Worm (Caenorhabditis elegans): ENCODE measurements around the gene ZC21.8.

ZC21.8 gene

DNA sequence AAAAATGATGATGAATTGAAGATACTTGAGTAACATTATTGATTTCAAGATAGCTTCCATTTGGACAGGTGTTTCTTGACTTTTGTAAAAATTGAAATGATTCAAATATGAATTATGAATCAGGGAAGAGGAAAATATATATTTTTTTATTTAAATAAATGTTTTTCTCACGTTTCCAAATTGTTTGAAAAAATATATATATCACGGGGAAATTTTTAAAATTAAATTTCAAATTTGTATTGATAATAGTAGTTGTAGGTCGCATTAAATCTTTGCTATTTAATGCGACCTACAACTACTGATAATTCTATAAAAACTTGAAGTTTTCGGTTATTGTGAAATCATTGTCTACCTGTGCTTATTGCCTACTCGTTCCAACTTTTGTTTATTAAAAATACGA lies at the start of gene ZC21.8:
Gene ZC21.8 (minus strand): TSS at position 101 of the 400 bp plus-strand sequence.
- no peak for TF ChIP-seq ref-1 (GFP tag; conservative IDR thresholded peaks at IDR 0.05)

DNA sequence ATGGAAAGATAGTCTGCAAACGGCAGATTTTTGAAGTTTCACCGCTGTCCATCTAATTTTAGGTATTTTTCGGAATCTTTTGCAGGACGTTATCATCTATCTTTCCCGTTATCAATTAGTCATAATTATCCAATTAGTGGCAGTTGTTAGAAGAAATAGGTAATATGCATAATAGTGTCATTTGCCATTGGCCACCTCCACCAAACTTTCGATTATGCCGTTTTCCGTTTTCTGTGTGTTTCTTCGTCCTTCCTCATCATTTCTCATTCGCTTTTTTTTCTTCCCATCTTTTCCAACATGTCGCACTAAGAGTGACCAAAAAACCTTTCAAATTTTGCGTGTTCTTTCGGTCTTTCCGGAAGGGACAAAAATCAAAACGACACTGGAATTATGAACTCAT lies 44.6 kb upstream of the ZC21.8 start:
- TF ChIP-seq ztf-23 (GFP tag; IDR thresholded peaks at IDR 0.05) = no peak
- TF ChIP-seq ref-1 (GFP tag; conservative IDR thresholded peaks at IDR 0.05) = no peak
- no peak for TF ChIP-seq flt-1 (GFP tag; IDR thresholded peaks at IDR 0.05)
- TF ChIP-seq med-1 (GFP tag; optimal IDR thresholded peaks at IDR 0.05; ENCODE audit: insufficient read depth) = no peak
- no peak for TF ChIP-seq tab-1 (GFP tag; IDR thresholded peaks at IDR 0.05)
- TF ChIP-seq T22C8.4 (GFP tag; IDR thresholded peaks at IDR 0.05) = no peak
- no peak for TF ChIP-seq cog-1 (tag; optimal IDR thresholded peaks at IDR 0.05)
- no peak for TF ChIP-seq klf-2 (GFP tag; conservative IDR thresholded peaks at IDR 0.05)
- TF ChIP-seq ztf-29 (GFP tag; IDR thresholded peaks at IDR 0.05) = no peak

DNA sequence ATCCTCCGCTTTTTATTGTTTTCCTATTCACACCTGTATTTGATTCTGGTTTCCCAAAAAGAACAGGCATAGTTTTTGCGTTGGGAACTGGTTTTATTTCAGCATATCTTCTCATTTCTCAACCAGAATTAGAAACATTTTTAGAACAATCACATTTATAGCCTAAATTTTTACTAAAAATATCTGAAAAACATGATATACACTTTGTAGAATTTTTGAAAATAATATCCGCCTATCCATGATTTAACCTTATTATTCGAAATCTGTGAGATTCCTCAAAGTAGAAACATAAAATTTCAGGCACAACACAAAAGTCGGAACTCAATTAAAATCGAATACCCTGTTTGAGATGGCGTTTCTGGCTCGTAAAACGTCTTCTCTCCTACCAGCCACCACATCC lies 41.0 kb upstream of the ZC21.8 start, which contains the start of gene acdh-6:
Gene acdh-6 (plus strand): TSS at position 301 of the 400 bp plus-strand sequence.
- TF ChIP-seq flt-1 (GFP tag; IDR thresholded peaks at IDR 0.05) (no peak), med-1 (GFP tag; optimal IDR thresholded peaks at IDR 0.05; ENCODE audit: insufficient read depth) (no peak), ztf-29 (GFP tag; IDR thresholded peaks at IDR 0.05) (no peak), T22C8.4 (GFP tag; IDR thresholded peaks at IDR 0.05) (no peak), klf-2 (GFP tag; conservative IDR thresholded peaks at IDR 0.05) (no peak), cog-1 (tag; optimal IDR thresholded peaks at IDR 0.05) (no peak), ztf-23 (GFP tag; IDR thresholded peaks at IDR 0.05) (no peak), tab-1 (GFP tag; IDR thresholded peaks at IDR 0.05) (no peak), ref-1 (GFP tag; conservative IDR thresholded peaks at IDR 0.05) (no peak)

DNA sequence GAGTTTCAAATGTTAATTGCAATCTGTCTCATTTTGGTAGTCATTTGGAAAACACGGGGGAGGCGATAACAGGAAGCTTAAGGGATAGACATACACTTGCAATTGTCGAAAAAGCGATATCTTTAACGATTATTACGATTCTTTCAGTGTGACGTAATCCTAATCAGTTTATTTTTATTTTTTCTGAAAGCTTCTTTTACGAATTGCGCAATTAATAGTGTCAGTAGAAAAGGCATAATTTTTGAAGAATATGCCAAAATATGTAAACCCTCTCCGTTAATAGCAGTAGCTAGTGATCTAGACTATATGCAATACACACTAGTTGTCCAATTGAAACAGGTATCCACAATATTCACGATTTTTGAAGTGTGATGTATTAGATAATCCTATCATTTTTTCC lies 40.6 kb upstream of the ZC21.8 start:
- TF ChIP-seq T22C8.4 (GFP tag; IDR thresholded peaks at IDR 0.05) (no peak), tab-1 (GFP tag; IDR thresholded peaks at IDR 0.05) (no peak), flt-1 (GFP tag; IDR thresholded peaks at IDR 0.05) (no peak), cog-1 (tag; optimal IDR thresholded peaks at IDR 0.05) (no peak), ref-1 (GFP tag; conservative IDR thresholded peaks at IDR 0.05) (no peak), ztf-29 (GFP tag; IDR thresholded peaks at IDR 0.05) (no peak), med-1 (GFP tag; optimal IDR thresholded peaks at IDR 0.05; ENCODE audit: insufficient read depth) (no peak), klf-2 (GFP tag; conservative IDR thresholded peaks at IDR 0.05) (no peak), ztf-23 (GFP tag; IDR thresholded peaks at IDR 0.05) (no peak)

DNA sequence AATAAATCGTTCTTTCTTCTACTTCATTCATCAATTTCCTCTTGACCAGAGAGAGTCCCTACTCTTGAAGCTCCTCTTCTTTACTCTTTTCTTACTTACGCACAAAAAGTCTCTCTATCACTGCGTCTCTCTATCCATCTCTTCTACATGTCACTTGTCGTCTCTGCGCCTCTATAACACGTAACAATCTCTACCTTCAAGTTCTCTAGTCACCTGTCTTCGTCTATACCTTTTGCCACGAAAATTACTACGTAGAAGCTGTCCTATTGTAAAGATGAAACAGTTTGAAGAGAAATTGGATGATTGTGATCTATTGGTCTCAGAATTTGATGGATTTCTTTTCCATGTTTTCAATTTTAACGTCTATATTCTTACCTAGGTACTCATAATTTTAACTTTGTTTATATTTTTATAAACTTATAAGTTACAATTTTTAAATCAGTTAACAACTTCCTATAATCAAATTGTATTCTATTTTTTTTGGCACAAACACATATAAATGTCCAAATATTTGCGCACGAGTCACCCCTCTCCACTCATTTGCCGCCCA lies 37.1 kb upstream of the ZC21.8 start, which contains the start of gene C02D5.2:
Gene C02D5.2 (plus strand): TSS at position 500 of the 550 bp plus-strand sequence.
- TF ChIP-seq cog-1 (tag; optimal IDR thresholded peaks at IDR 0.05) = peak; percentile 44
- no peak for TF ChIP-seq tab-1 (GFP tag; IDR thresholded peaks at IDR 0.05)

DNA sequence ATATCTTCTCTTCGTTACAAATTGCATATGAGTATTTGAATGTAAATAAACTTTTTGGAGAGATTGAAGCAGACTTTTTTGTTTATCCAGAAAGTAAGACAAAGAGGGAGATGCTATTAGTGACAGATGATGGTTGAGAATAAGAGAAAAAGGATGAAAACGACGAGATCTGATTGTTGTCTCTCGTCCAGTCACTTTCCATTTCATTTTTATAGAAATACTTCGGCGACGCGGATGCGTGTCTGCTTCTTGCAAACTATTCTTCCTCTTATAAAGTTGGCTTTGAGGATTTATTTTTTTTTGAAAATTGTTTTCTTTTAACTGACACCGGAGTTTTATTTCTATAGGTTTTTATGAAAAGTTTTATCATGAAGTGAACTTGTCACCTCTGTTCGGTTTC lies 35.9 kb upstream of the ZC21.8 start:
- no peak for TF ChIP-seq ref-1 (GFP tag; conservative IDR thresholded peaks at IDR 0.05)
- no peak for TF ChIP-seq med-1 (GFP tag; optimal IDR thresholded peaks at IDR 0.05; ENCODE audit: insufficient read depth)
- TF ChIP-seq ztf-23 (GFP tag; IDR thresholded peaks at IDR 0.05) = no peak
- TF ChIP-seq tab-1 (GFP tag; IDR thresholded peaks at IDR 0.05) = no peak
- TF ChIP-seq ztf-29 (GFP tag; IDR thresholded peaks at IDR 0.05) = no peak
- TF ChIP-seq T22C8.4 (GFP tag; IDR thresholded peaks at IDR 0.05) = no peak
- TF ChIP-seq cog-1 (tag; optimal IDR thresholded peaks at IDR 0.05) = no peak
- TF ChIP-seq flt-1 (GFP tag; IDR thresholded peaks at IDR 0.05) = no peak
- no peak for TF ChIP-seq klf-2 (GFP tag; conservative IDR thresholded peaks at IDR 0.05)

DNA sequence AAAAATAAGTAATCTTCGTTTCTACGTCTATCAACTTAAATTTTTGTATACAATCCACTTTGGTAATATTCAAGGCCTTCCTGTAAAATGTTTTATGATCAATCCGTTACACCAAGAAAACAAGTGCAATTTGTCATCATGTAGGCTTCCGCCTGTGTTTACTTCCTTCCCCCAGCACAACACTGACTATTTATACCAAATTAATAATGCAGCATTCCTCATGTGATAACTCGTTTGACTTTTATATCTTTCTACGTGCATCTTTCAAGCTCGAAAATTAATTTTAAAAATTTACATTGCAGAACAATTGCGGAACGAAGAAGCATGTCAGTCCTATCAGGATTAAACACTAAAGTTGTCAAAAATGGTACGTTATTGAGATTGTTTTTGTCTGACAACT lies 34.7 kb upstream of the ZC21.8 start, which contains the start of gene gsto-2:
Gene gsto-2 (plus strand): TSS at position 301 of the 400 bp plus-strand sequence.
- TF ChIP-seq flt-1 (GFP tag; IDR thresholded peaks at IDR 0.05) = no peak
- no peak for TF ChIP-seq tab-1 (GFP tag; IDR thresholded peaks at IDR 0.05)
- no peak for TF ChIP-seq med-1 (GFP tag; optimal IDR thresholded peaks at IDR 0.05; ENCODE audit: insufficient read depth)
- no peak for TF ChIP-seq cog-1 (tag; optimal IDR thresholded peaks at IDR 0.05)
- no peak for TF ChIP-seq klf-2 (GFP tag; conservative IDR thresholded peaks at IDR 0.05)
- no peak for TF ChIP-seq T22C8.4 (GFP tag; IDR thresholded peaks at IDR 0.05)
- no peak for TF ChIP-seq ref-1 (GFP tag; conservative IDR thresholded peaks at IDR 0.05)
- no peak for TF ChIP-seq ztf-23 (GFP tag; IDR thresholded peaks at IDR 0.05)
- TF ChIP-seq ztf-29 (GFP tag; IDR thresholded peaks at IDR 0.05) = no peak

DNA sequence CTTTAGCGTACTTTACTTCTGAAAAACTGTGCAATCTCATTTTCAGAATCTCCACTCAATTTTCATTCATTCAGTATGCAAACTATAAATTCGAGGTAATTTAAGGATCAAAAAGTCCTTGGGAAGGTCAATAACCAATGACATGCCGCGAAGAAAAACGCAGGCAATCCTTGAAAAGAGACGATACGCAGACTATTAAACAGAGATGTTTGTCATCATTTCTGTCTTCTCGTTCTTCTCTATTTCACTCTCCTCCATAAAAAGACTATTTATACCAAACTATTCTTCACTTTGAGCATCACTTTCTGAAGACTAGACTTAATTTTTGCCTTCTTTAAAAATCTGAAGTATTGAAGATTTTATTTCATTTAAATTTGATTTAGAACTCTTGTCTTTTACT lies 32.3 kb upstream of the ZC21.8 start, which contains the start of gene C02D5.4:
Gene C02D5.4 (plus strand): TSS at position 41 of the 400 bp plus-strand sequence.
- no peak for TF ChIP-seq tab-1 (GFP tag; IDR thresholded peaks at IDR 0.05)
- TF ChIP-seq ztf-29 (GFP tag; IDR thresholded peaks at IDR 0.05) = no peak
- TF ChIP-seq ztf-23 (GFP tag; IDR thresholded peaks at IDR 0.05) = no peak
- TF ChIP-seq ref-1 (GFP tag; conservative IDR thresholded peaks at IDR 0.05) = no peak
- TF ChIP-seq med-1 (GFP tag; optimal IDR thresholded peaks at IDR 0.05; ENCODE audit: insufficient read depth) = no peak
- no peak for TF ChIP-seq T22C8.4 (GFP tag; IDR thresholded peaks at IDR 0.05)
- no peak for TF ChIP-seq flt-1 (GFP tag; IDR thresholded peaks at IDR 0.05)
- no peak for TF ChIP-seq klf-2 (GFP tag; conservative IDR thresholded peaks at IDR 0.05)
- no peak for TF ChIP-seq cog-1 (tag; optimal IDR thresholded peaks at IDR 0.05)

DNA sequence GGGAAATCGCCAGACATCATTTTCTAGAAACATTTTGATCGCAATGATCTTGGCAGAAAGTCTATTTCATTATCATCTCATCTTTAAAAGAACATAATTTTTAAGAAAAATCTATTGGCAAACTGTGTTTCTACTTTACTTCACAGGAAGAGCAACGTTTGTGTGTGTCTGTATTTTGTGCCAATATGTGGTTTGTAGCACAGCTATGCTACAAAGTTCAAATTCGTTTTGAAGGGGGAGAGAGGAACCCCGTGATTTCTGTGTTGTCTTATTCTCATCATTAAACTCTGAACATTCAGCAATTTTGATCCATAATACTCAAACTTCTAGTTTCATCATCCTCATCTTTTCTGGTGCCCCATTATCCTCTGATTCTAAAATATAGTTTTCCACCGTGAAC lies 31.9 kb upstream of the ZC21.8 start:
- no peak for TF ChIP-seq ref-1 (GFP tag; conservative IDR thresholded peaks at IDR 0.05)
- TF ChIP-seq ztf-23 (GFP tag; IDR thresholded peaks at IDR 0.05) = no peak
- TF ChIP-seq med-1 (GFP tag; optimal IDR thresholded peaks at IDR 0.05; ENCODE audit: insufficient read depth) = no peak
- TF ChIP-seq flt-1 (GFP tag; IDR thresholded peaks at IDR 0.05) = no peak
- TF ChIP-seq T22C8.4 (GFP tag; IDR thresholded peaks at IDR 0.05) = no peak
- TF ChIP-seq cog-1 (tag; optimal IDR thresholded peaks at IDR 0.05) = no peak
- no peak for TF ChIP-seq ztf-29 (GFP tag; IDR thresholded peaks at IDR 0.05)
- TF ChIP-seq klf-2 (GFP tag; conservative IDR thresholded peaks at IDR 0.05) = no peak
- no peak for TF ChIP-seq tab-1 (GFP tag; IDR thresholded peaks at IDR 0.05)

DNA sequence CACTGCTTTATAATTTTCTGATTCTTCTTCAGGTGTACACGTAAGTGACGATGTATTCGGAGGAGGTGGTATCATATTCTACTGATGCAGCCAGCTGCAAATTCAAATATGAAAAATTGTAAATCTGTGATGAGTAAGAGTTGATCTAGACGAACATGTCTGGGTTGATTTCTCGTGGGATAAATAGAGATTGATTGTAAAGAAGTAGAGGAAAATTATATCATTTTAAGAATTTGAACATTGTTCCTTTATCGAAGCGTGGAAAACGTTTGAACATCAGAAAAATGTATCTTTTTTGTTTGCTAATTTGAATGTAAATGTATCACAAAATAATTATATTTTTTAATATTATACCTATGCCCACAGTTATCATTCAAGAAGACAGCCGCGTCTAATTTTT lies 25.7 kb upstream of the ZC21.8 start, which contains the start of gene ZC21.6:
Gene ZC21.6 (minus strand): TSS at position 101 of the 400 bp plus-strand sequence.
- TF ChIP-seq ref-1 (GFP tag; conservative IDR thresholded peaks at IDR 0.05) = no peak
- TF ChIP-seq T22C8.4 (GFP tag; IDR thresholded peaks at IDR 0.05) = no peak
- no peak for TF ChIP-seq ztf-23 (GFP tag; IDR thresholded peaks at IDR 0.05)
- TF ChIP-seq med-1 (GFP tag; optimal IDR thresholded peaks at IDR 0.05; ENCODE audit: insufficient read depth) = no peak
- TF ChIP-seq ztf-29 (GFP tag; IDR thresholded peaks at IDR 0.05) = no peak
- no peak for TF ChIP-seq flt-1 (GFP tag; IDR thresholded peaks at IDR 0.05)
- TF ChIP-seq tab-1 (GFP tag; IDR thresholded peaks at IDR 0.05) = no peak
- no peak for TF ChIP-seq cog-1 (tag; optimal IDR thresholded peaks at IDR 0.05)
- TF ChIP-seq klf-2 (GFP tag; conservative IDR thresholded peaks at IDR 0.05) = no peak

Data from whole organism, midembryonic.